Worm (Caenorhabditis elegans) whole organism, mixed stage, embryonic: ENCODE data around the gene mcm-2.

Experiments used
- M03D4.4 ChIP-seq: sonication (generic microtip); optimal IDR thresholded peaks from 2 replicates; lab custom pipeline; 2017; ENCODE audit warnings: mild to moderate bottlenecking, missing genetic modification characterization, missing compliant biosample characterization
- bed-3 ChIP-seq: fragments of 200-800 bp; sonication (Bioruptor generic); optimal IDR thresholded peaks from 3 replicates; lab custom pipeline; 2018; ENCODE audit warnings: mild to moderate bottlenecking, missing genetic modification characterization, moderate library complexity, missing compliant biosample characterization
- blmp-1 ChIP-seq: fragments of 150-350 bp; optimal IDR thresholded peaks from 2 replicates; lab custom pipeline; 2014; ENCODE audit warnings: missing biosample characterization, missing genetic modification characterization
- ceh-39 ChIP-seq: fragments of 150-350 bp; optimal IDR thresholded peaks from 2 replicates; lab custom pipeline; 2014; ENCODE audit warnings: missing biosample characterization, missing genetic modification characterization
- ceh-43 ChIP-seq: fragments of 200-800 bp; sonication (Bioruptor generic); optimal IDR thresholded peaks from 2 replicates; lab custom pipeline; 2018; ENCODE audit warnings: mild to moderate bottlenecking, missing genetic modification characterization, moderate library complexity, missing compliant biosample characterization
- ceh-83 ChIP-seq: fragments of 200-800 bp; sonication (Bioruptor generic); optimal IDR thresholded peaks from 2 replicates; lab custom pipeline; 2018; ENCODE audit warnings: mild to moderate bottlenecking, missing genetic modification characterization, missing compliant biosample characterization
- ces-1 ChIP-seq: fragments of 150-350 bp; optimal IDR thresholded peaks from 2 replicates; lab custom pipeline; 2014; ENCODE audit warnings: missing biosample characterization, missing genetic modification reagents, missing genetic modification characterization
- cnd-1 ChIP-seq: fragments of 200-800 bp; sonication (Bioruptor generic); optimal IDR thresholded peaks from 2 replicates; lab custom pipeline; 2018; ENCODE audit warnings: mild to moderate bottlenecking, missing genetic modification characterization, missing compliant biosample characterization
- drap-1 ChIP-seq: fragments of 200-800 bp; sonication (Bioruptor generic); optimal IDR thresholded peaks from 3 replicates; lab custom pipeline; 2018; ENCODE audit warnings: mild to moderate bottlenecking, missing genetic modification characterization, missing compliant biosample characterization
- elt-1 ChIP-seq: sonication (generic microtip); optimal IDR thresholded peaks from 2 replicates; lab custom pipeline; 2017; ENCODE audit warnings: missing genetic modification characterization, mild to moderate bottlenecking, missing compliant biosample characterization, antibody characterized with exemption, moderate library complexity, borderline replicate concordance; ENCODE audit not compliant: insufficient read depth
- elt-3 ChIP-seq: fragments of 150-350 bp; optimal IDR thresholded peaks from 2 replicates; lab custom pipeline; 2014; ENCODE audit warnings: missing biosample characterization, missing genetic modification characterization
- flh-1 ChIP-seq: fragments of 200-800 bp; sonication (Bioruptor generic); optimal IDR thresholded peaks from 2 replicates; lab custom pipeline; 2018; ENCODE audit warnings: mild to moderate bottlenecking, missing genetic modification characterization, moderate library complexity, missing compliant biosample characterization
- ham-2 ChIP-seq: fragments of 200-800 bp; sonication (Bioruptor generic); optimal IDR thresholded peaks from 2 replicates; lab custom pipeline; 2018; ENCODE audit warnings: mild to moderate bottlenecking, missing genetic modification characterization, missing compliant biosample characterization
- hlh-1 ChIP-seq: fragments of 150-350 bp; optimal IDR thresholded peaks from 2 replicates; lab custom pipeline; 2014; ENCODE audit warnings: missing biosample characterization, missing genetic modification reagents, missing genetic modification characterization
- lin-13 ChIP-seq: fragments of 150-350 bp; optimal IDR thresholded peaks from 2 replicates; lab custom pipeline; 2014; ENCODE audit warnings: missing biosample characterization, missing genetic modification characterization
- lin-32 ChIP-seq: fragments of 200-800 bp; sonication (Bioruptor generic); optimal IDR thresholded peaks from 2 replicates; lab custom pipeline; 2018; ENCODE audit warnings: mild to moderate bottlenecking, missing genetic modification characterization, missing compliant biosample characterization
- lsy-2 ChIP-seq: fragments of 150-350 bp; optimal IDR thresholded peaks from 2 replicates; lab custom pipeline; 2014; ENCODE audit warnings: missing biosample characterization, missing genetic modification characterization
- mab-5 ChIP-seq: fragments of 150-350 bp; optimal IDR thresholded peaks from 2 replicates; lab custom pipeline; 2014; ENCODE audit warnings: missing biosample characterization, missing genetic modification characterization
- mep-1 ChIP-seq: fragments of 150-350 bp; optimal IDR thresholded peaks from 2 replicates; lab custom pipeline; 2017; ENCODE audit warnings: missing biosample characterization, missing genetic modification reagents, missing genetic modification characterization, inconsistent platforms
- mls-2 ChIP-seq: sonication (generic microtip); optimal IDR thresholded peaks from 2 replicates; lab custom pipeline; 2016; ENCODE audit warnings: mild to moderate bottlenecking, missing genetic modification characterization, moderate library complexity, missing compliant biosample characterization
- nhr-12 ChIP-seq: fragments of 150-350 bp; optimal IDR thresholded peaks from 2 replicates; lab custom pipeline; 2014; ENCODE audit warnings: missing biosample characterization, missing genetic modification characterization
- nhr-2 ChIP-seq: fragments of 150-350 bp; optimal IDR thresholded peaks from 2 replicates; lab custom pipeline; 2014; ENCODE audit warnings: missing biosample characterization, missing genetic modification characterization
- nhr-237 ChIP-seq: fragments of 150-350 bp; optimal IDR thresholded peaks from 2 replicates; lab custom pipeline; 2014; ENCODE audit warnings: missing biosample characterization, missing genetic modification characterization
- nhr-28 ChIP-seq: fragments of 150-350 bp; optimal IDR thresholded peaks from 2 replicates; lab custom pipeline; 2014; ENCODE audit warnings: missing biosample characterization, missing genetic modification characterization
- pha-4 ChIP-seq: fragments of 150-350 bp; optimal IDR thresholded peaks from 2 replicates; lab custom pipeline; 2018; ENCODE audit warnings: missing biosample characterization, missing genetic modification reagents, missing genetic modification characterization
- sem-2 ChIP-seq: fragments of 200-800 bp; sonication (Bioruptor generic); optimal IDR thresholded peaks from 2 replicates; lab custom pipeline; 2018; ENCODE audit warnings: mild to moderate bottlenecking, missing genetic modification characterization, missing compliant biosample characterization
- snpc-4 ChIP-seq: fragments of 150-350 bp; optimal IDR thresholded peaks from 2 replicates; lab custom pipeline; 2014; ENCODE audit warnings: missing biosample characterization, missing genetic modification characterization
- sptf-1 ChIP-seq: sonication (generic microtip); optimal IDR thresholded peaks from 2 replicates; lab custom pipeline; 2017; ENCODE audit warnings: mild to moderate bottlenecking, missing genetic modification characterization, moderate library complexity, missing compliant biosample characterization
- tbx-8 ChIP-seq: fragments of 200-800 bp; sonication (Bioruptor generic); optimal IDR thresholded peaks from 2 replicates; lab custom pipeline; 2018; ENCODE audit warnings: mild to moderate bottlenecking, missing genetic modification characterization, moderate library complexity, missing compliant biosample characterization
- unc-120 ChIP-seq: sonication (generic microtip); optimal IDR thresholded peaks from 2 replicates; lab custom pipeline; 2017; ENCODE audit warnings: missing genetic modification characterization, missing compliant biosample characterization; ENCODE audit not compliant: poor library complexity, severe bottlenecking
- unc-62 ChIP-seq: fragments of 150-350 bp; optimal IDR thresholded peaks from 2 replicates; lab custom pipeline; 2014; ENCODE audit warnings: missing biosample characterization, missing genetic modification reagents, missing genetic modification characterization
- zip-8 ChIP-seq: fragments of 150-350 bp; optimal IDR thresholded peaks from 2 replicates; lab custom pipeline; 2014; ENCODE audit warnings: missing biosample characterization, missing genetic modification characterization
- ztf-11 ChIP-seq: fragments of 150-350 bp; optimal IDR thresholded peaks from 2 replicates; lab custom pipeline; 2014; ENCODE audit warnings: missing biosample characterization, missing genetic modification characterization

mcm-2 gene

DNA sequence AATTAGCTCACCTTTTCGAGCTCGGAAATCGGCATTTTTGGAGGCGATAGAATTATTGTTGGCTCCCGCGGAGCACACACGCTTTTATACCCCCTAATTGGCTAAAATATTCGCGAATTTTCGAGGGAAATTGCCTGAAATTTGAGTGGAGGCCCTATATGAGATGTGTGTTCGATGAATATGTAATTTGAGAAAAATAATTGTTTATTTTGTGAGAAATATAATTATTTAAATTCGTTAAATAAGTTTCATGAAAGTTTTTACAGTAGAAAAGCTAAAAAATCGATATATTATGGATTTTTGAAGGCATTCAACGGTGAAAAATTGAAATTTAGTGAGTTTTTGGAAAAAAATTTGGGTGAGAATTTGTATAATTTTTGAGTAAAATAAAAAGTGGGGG is 32.8 kb downstream of the mcm-2 start, which contains the start of gene acbp-6:
TSS of gene acbp-6 (minus strand) at position 101 of the 400 bp plus-strand sequence.
- TF ChIP-seq unc-62 (GFP tag; lab: Kevin White, UChicago) = no peak
- TF ChIP-seq mls-2 (tag; lab: Kevin White, UChicago) = no peak
- TF ChIP-seq snpc-4 (tag; lab: Kevin White, UChicago) = no peak
- no peak for TF ChIP-seq lin-32
- TF ChIP-seq lin-13 (tag; lab: Kevin White, UChicago) = no peak
- TF ChIP-seq nhr-28 (tag; lab: Kevin White, UChicago) = no peak
- TF ChIP-seq tbx-8 (GFP tag; lab: Kevin White, UChicago) = no peak
- no peak for TF ChIP-seq lsy-2 (tag; lab: Kevin White, UChicago)
- no peak for TF ChIP-seq sptf-1
- no peak for TF ChIP-seq zip-8 (tag; lab: Kevin White, UChicago)
- TF ChIP-seq ces-1 (GFP tag; lab: Kevin White, UChicago) = no peak
- no peak for TF ChIP-seq nhr-237 (tag; lab: Kevin White, UChicago)
- no peak for TF ChIP-seq unc-120
- no peak for TF ChIP-seq ceh-83 (GFP tag; lab: Kevin White, UChicago)
- TF ChIP-seq ztf-11 = no peak
- TF ChIP-seq ceh-43 = no peak
- TF ChIP-seq nhr-2 (tag; lab: Kevin White, UChicago) = no peak
- TF ChIP-seq hlh-1 = no peak
- no peak for TF ChIP-seq mep-1 (tag; lab: Kevin White, UChicago)
- TF ChIP-seq, all 35 proteins: peak for 0

ce11 chrII:11972266-11972665 is 34.2 kb downstream of the mcm-2 start:
- TF ChIP-seq ceh-39 (tag; lab: Kevin White, UChicago) (no peak), sptf-1 (no peak), blmp-1 (tag; lab: Kevin White, UChicago) (no peak), elt-1 (tag; lab: Kevin White, UChicago) (no peak), lin-13 (tag; lab: Kevin White, UChicago) (no peak), bed-3 (GFP tag; lab: Kevin White, UChicago) (no peak), mls-2 (tag; lab: Kevin White, UChicago) (no peak), flh-1 (GFP tag; lab: Kevin White, UChicago) (no peak), ceh-83 (GFP tag; lab: Kevin White, UChicago) (no peak)

DNA sequence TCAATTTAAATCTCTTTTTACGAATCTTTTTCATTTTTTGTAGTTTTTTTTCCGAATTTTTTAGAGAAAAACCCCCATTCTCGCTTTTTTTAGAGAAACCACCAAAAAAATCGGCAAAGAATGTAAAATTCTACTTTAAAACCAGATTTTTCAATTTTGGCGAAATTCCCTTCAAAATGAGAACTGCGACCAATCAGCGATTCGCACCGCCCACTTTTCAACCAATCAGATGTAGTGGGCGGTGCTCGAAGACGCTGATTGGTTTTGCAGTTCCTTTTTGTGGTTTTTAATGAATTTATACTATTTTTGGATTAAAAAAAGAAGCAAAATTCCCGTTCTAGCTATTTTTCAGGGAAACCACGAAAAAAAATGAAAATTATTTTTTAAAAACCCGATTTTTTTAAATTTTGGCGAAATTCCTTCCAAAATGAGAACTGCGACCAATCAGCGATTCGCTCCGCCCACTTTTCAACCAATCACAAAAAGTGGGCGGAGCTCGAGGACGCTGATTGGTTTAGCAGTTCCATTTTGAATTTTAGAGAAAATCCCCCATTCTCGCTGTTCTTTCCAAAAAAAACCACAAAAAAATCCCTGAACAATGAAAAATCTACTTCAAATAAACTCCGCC is 35.3 kb downstream of the mcm-2 start:
- TF ChIP-seq elt-3 (tag; lab: Kevin White, UChicago) = no peak
- TF ChIP-seq sptf-1 = no peak

ce11 chrII:11969033-11969432 is 37.4 kb downstream of the mcm-2 start:
- no peak for TF ChIP-seq mep-1 (tag; lab: Kevin White, UChicago)
- no peak for TF ChIP-seq ces-1 (GFP tag; lab: Kevin White, UChicago)
- no peak for TF ChIP-seq lin-32
- TF ChIP-seq blmp-1 (tag; lab: Kevin White, UChicago) = no peak
- no peak for TF ChIP-seq elt-3 (tag; lab: Kevin White, UChicago)
- no peak for TF ChIP-seq unc-120
- no peak for TF ChIP-seq nhr-237 (tag; lab: Kevin White, UChicago)
- TF ChIP-seq, all 35 proteins: peak for 0

ce11 chrII:11968275-11968674 is 38.1 kb downstream of the mcm-2 start, which contains the start of gene mex-1:
mex-1 (plus strand) TSS chrII:11968637.
- TF ChIP-seq ceh-43 = no peak
- no peak for TF ChIP-seq unc-62 (GFP tag; lab: Kevin White, UChicago)
- no peak for TF ChIP-seq lin-32

- TF ChIP-seq ceh-39 (tag; lab: Kevin White, UChicago) (peak; percentile 77), elt-3 (tag; lab: Kevin White, UChicago) (no peak), blmp-1 (tag; lab: Kevin White, UChicago) (no peak), pha-4 (tag; lab: Kevin White, UChicago) (peak; percentile 89), nhr-12 (tag; lab: Kevin White, UChicago) (no peak), mls-2 (tag; lab: Kevin White, UChicago) (peak; percentile 88), hlh-1 (peak; percentile 83), sptf-1 (peak; percentile 90), ham-2 (GFP tag; lab: Kevin White, UChicago) (peak; percentile 55), lin-32 (peak; percentile 75), snpc-4 (tag; lab: Kevin White, UChicago) (no peak), drap-1 (GFP tag; lab: Kevin White, UChicago) (peak; percentile 87), cnd-1 (tag; lab: Kevin White, UChicago) (peak; percentile 88), lsy-2 (tag; lab: Kevin White, UChicago) (peak; percentile 85), M03D4.4 (tag; lab: Kevin White, UChicago) (peak; percentile 76), unc-62 (GFP tag; lab: Kevin White, UChicago) (peak; percentile 68), bed-3 (GFP tag; lab: Kevin White, UChicago) (peak; percentile 49), lin-13 (tag; lab: Kevin White, UChicago) (peak; percentile 96), tbx-8 (GFP tag; lab: Kevin White, UChicago) (peak; percentile 57), nhr-237 (tag; lab: Kevin White, UChicago) (peak; percentile 96), nhr-2 (tag; lab: Kevin White, UChicago) (no peak), unc-120 (peak; percentile 88), ces-1 (GFP tag; lab: Kevin White, UChicago) (peak; percentile 82), flh-1 (GFP tag; lab: Kevin White, UChicago) (peak; percentile 28), ztf-11 (peak; percentile 41), mep-1 (tag; lab: Kevin White, UChicago) (peak; percentile 86), ceh-83 (GFP tag; lab: Kevin White, UChicago) (peak; percentile 61), sem-2 (GFP tag; lab: Kevin White, UChicago) (peak; percentile 61), mab-5 (tag; lab: Kevin White, UChicago) (no peak)
Measured at ce11 chrII:11967507-11968127, 38.8 kb downstream of the mcm-2 start, which contains the start of gene W03C9.5. W03C9.5 (minus strand) TSS chrII:11967544.
